Worm (Caenorhabditis elegans): ENCODE measurements around the gene myrf-2.

- TF ChIP-seq W03F9.2 (tag; optimal IDR thresholded peaks at IDR 0.05) (no peak), dao-5 (tag; optimal IDR thresholded peaks at IDR 0.05) (no peak)
Observed at ce11 chrX:10189805-10190204, 4.4 kb downstream of the myrf-2 start.
